Worm (Caenorhabditis elegans): ENCODE measurements around the gene hsd-3.

- TF ChIP-seq snpc-4 (tag; optimal IDR thresholded peaks at IDR 0.05) (no peak), blmp-1 (tag; optimal IDR thresholded peaks at IDR 0.05) (no peak), unc-62 (GFP tag; optimal IDR thresholded peaks at IDR 0.05) (no peak), nhr-28 (tag; optimal IDR thresholded peaks at IDR 0.05) (no peak), mep-1 (tag; optimal IDR thresholded peaks at IDR 0.05) (no peak)
Measured at ce11 chrX:4998875-4999274, 10.2 kb upstream of the hsd-3 start, which contains the start of gene set-30.

Data from whole organism, mixed stage, embryonic.